Worm (Caenorhabditis elegans) whole organism, L2 larva: ENCODE data around the gene grl-18.

Experiments
- C34F6.9 ChIP-seq: fragments of 150-350 bp; optimal IDR thresholded peaks from 2 replicates; lab custom pipeline; 2014; ENCODE audit warnings: missing biosample characterization, missing genetic modification characterization
- R02D3.7 ChIP-seq: fragments of 150-350 bp; optimal IDR thresholded peaks from 2 replicates; lab custom pipeline; 2014; ENCODE audit warnings: missing biosample characterization, missing genetic modification characterization
- Y55F3AM.14 ChIP-seq: fragments of 200-800 bp; sonication (Bioruptor generic); optimal IDR thresholded peaks from 2 replicates; lab custom pipeline; 2018; ENCODE audit warnings: mild to moderate bottlenecking, missing genetic modification characterization, missing compliant biosample characterization
- ZK546.5 ChIP-seq: sonication (generic microtip); optimal IDR thresholded peaks from 2 replicates; lab custom pipeline; 2017; ENCODE audit warnings: missing biosample characterization, missing genetic modification characterization
- alr-1 ChIP-seq: fragments of 150-350 bp; optimal IDR thresholded peaks from 2 replicates; lab custom pipeline; 2014; ENCODE audit warnings: missing biosample characterization, missing genetic modification characterization
- aly-2 ChIP-seq: fragments of 150-350 bp; optimal IDR thresholded peaks from 2 replicates; lab custom pipeline; 2014; ENCODE audit warnings: missing biosample characterization, missing genetic modification characterization
- ama-1 ChIP-seq: fragments of 150-350 bp; optimal IDR thresholded peaks from 2 replicates; lab custom pipeline; 2018; ENCODE audit warnings: inconsistent platforms
- ceh-16 ChIP-seq: fragments of 150-350 bp; optimal IDR thresholded peaks from 2 replicates; lab custom pipeline; 2014; ENCODE audit warnings: missing biosample characterization, missing genetic modification characterization
- ceh-82 ChIP-seq: fragments of 150-350 bp; optimal IDR thresholded peaks from 2 replicates; lab custom pipeline; 2014; ENCODE audit warnings: missing biosample characterization, missing genetic modification characterization
- crh-2 ChIP-seq: sonication (generic microtip); optimal IDR thresholded peaks from 2 replicates; lab custom pipeline; 2017; ENCODE audit warnings: missing biosample characterization, missing genetic modification characterization
- dmd-4 ChIP-seq: sonication (generic microtip); optimal IDR thresholded peaks from 2 replicates; lab custom pipeline; 2017; ENCODE audit warnings: missing biosample characterization, missing genetic modification characterization
- egl-27 ChIP-seq: sonication (generic microtip); optimal IDR thresholded peaks from 3 replicates; lab custom pipeline; 2017; ENCODE audit warnings: missing biosample characterization, missing genetic modification reagents, missing genetic modification characterization
- elt-1 ChIP-seq: fragments of 150-350 bp; optimal IDR thresholded peaks from 2 replicates; lab custom pipeline; 2014; ENCODE audit warnings: missing biosample characterization, missing genetic modification characterization
- elt-3 ChIP-seq: sonication (generic microtip); optimal IDR thresholded peaks from 2 replicates; lab custom pipeline; 2017; ENCODE audit warnings: missing biosample characterization, missing genetic modification characterization
- fos-1 ChIP-seq: fragments of 150-350 bp; optimal IDR thresholded peaks from 2 replicates; lab custom pipeline; 2014; ENCODE audit warnings: missing biosample characterization, missing genetic modification characterization
- gmeb-1 ChIP-seq: fragments of 150-350 bp; optimal IDR thresholded peaks from 2 replicates; lab custom pipeline; 2014; ENCODE audit warnings: missing biosample characterization, missing genetic modification characterization
- lin-13 ChIP-seq: fragments of 150-350 bp; optimal IDR thresholded peaks from 2 replicates; lab custom pipeline; 2014; ENCODE audit warnings: missing biosample characterization, missing genetic modification reagents, missing genetic modification characterization
- lin-39 ChIP-seq: fragments of 150-350 bp; optimal IDR thresholded peaks from 2 replicates; lab custom pipeline; 2014; ENCODE audit warnings: missing biosample characterization, missing genetic modification reagents, missing genetic modification characterization
- lsy-2 ChIP-seq, 2 experiments: fragments of 150-350 bp in 1 of 2; sonication (generic microtip) in 1 of 2; optimal IDR thresholded peaks; 2 replicates each; lab custom pipeline; 2014 to 2017; ENCODE audit warnings: missing biosample characterization in 2 of 2, missing genetic modification characterization in 2 of 2
- mab-5 ChIP-seq: fragments of 150-350 bp; optimal IDR thresholded peaks from 2 replicates; lab custom pipeline; 2014; ENCODE audit warnings: missing biosample characterization, missing genetic modification characterization
- mdl-1 ChIP-seq, 2 experiments: fragments of 150-350 bp in 1 of 2; sonication (generic microtip) in 1 of 2; optimal IDR thresholded peaks; 2 replicates each; lab custom pipeline; 2017; ENCODE audit warnings: missing biosample characterization in 2 of 2, missing genetic modification characterization in 2 of 2
- nhr-10 ChIP-seq: sonication (generic microtip); optimal IDR thresholded peaks from 2 replicates; lab custom pipeline; 2017; ENCODE audit warnings: missing biosample characterization, missing genetic modification characterization
- nhr-11 ChIP-seq: fragments of 150-350 bp; optimal IDR thresholded peaks from 2 replicates; lab custom pipeline; 2014; ENCODE audit warnings: missing biosample characterization, missing genetic modification characterization
- nhr-12 ChIP-seq: fragments of 150-350 bp; optimal IDR thresholded peaks from 2 replicates; lab custom pipeline; 2014; ENCODE audit warnings: missing biosample characterization, missing genetic modification characterization
- nhr-21 ChIP-seq: fragments of 150-350 bp; optimal IDR thresholded peaks from 2 replicates; lab custom pipeline; 2014; ENCODE audit warnings: missing biosample characterization, missing genetic modification characterization
- nhr-237 ChIP-seq: fragments of 150-350 bp; optimal IDR thresholded peaks from 2 replicates; lab custom pipeline; 2014; ENCODE audit warnings: missing biosample characterization, missing genetic modification characterization
- nhr-25 ChIP-seq: fragments of 150-350 bp; sonication (generic microtip); optimal IDR thresholded peaks from 3 replicates; lab custom pipeline; 2014; ENCODE audit warnings: missing biosample characterization, missing genetic modification characterization
- nhr-6 ChIP-seq: fragments of 150-350 bp; optimal IDR thresholded peaks from 2 replicates; lab custom pipeline; 2014; ENCODE audit warnings: missing biosample characterization, missing genetic modification characterization
- nhr-77 ChIP-seq: fragments of 150-350 bp; optimal IDR thresholded peaks from 2 replicates; lab custom pipeline; 2014; ENCODE audit warnings: missing biosample characterization, missing genetic modification characterization
- peb-1 ChIP-seq: fragments of 150-350 bp; optimal IDR thresholded peaks from 2 replicates; lab custom pipeline; 2014; ENCODE audit warnings: missing biosample characterization, missing genetic modification characterization
- sem-4 ChIP-seq: fragments of 150-350 bp; optimal IDR thresholded peaks from 2 replicates; lab custom pipeline; 2014; ENCODE audit warnings: missing biosample characterization, missing genetic modification reagents, missing genetic modification characterization
- skn-1 ChIP-seq: sonication (generic microtip); optimal IDR thresholded peaks from 2 replicates; lab custom pipeline; 2017; ENCODE audit warnings: missing biosample characterization, missing genetic modification characterization
- sma-3 ChIP-seq: sonication (generic microtip); optimal IDR thresholded peaks from 2 replicates; lab custom pipeline; 2016; ENCODE audit warnings: missing genetic modification reagents, missing genetic modification characterization, missing compliant biosample characterization
- sma-9 ChIP-seq, 2 experiments: fragments of 150-350 bp in 1 of 2; sonication (generic microtip) in 1 of 2; optimal IDR thresholded peaks; 2 replicates each; lab custom pipeline; 2014 to 2016; ENCODE audit warnings: missing genetic modification characterization in 2 of 2, mild to moderate bottlenecking in 1 of 2, missing biosample characterization in 1 of 2, missing compliant biosample characterization in 1 of 2, missing genetic modification reagents in 1 of 2, moderate library complexity in 1 of 2
- snpc-4 ChIP-seq: fragments of 150-350 bp; optimal IDR thresholded peaks from 2 replicates; lab custom pipeline; 2014; ENCODE audit warnings: missing biosample characterization, missing genetic modification characterization
- unc-39 ChIP-seq: fragments of 150-350 bp; optimal IDR thresholded peaks from 2 replicates; lab custom pipeline; 2014; ENCODE audit warnings: missing biosample characterization, missing genetic modification characterization
- unc-55 ChIP-seq: fragments of 150-350 bp; sonication (generic microtip); optimal IDR thresholded peaks from 3 replicates; lab custom pipeline; 2014; ENCODE audit warnings: missing biosample characterization, missing genetic modification reagents, missing genetic modification characterization
- zag-1 ChIP-seq: fragments of 150-350 bp; optimal IDR thresholded peaks from 2 replicates; lab custom pipeline; 2014; ENCODE audit warnings: missing biosample characterization, missing genetic modification characterization
- ztf-1 ChIP-seq: fragments of 200-800 bp; sonication (Bioruptor generic); conservative IDR thresholded peaks from 2 replicates; pipeline ENCODE4 v1.3.6; 2022; ENCODE audit warnings: missing genetic modification characterization, missing compliant biosample characterization
- ztf-11 ChIP-seq: sonication (generic microtip); optimal IDR thresholded peaks from 2 replicates; lab custom pipeline; 2017; ENCODE audit warnings: missing biosample characterization, missing genetic modification characterization
- ztf-4 ChIP-seq: fragments of 150-350 bp; optimal IDR thresholded peaks from 2 replicates; lab custom pipeline; 2014; ENCODE audit warnings: missing biosample characterization, missing genetic modification characterization

Gene grl-18

DNA sequence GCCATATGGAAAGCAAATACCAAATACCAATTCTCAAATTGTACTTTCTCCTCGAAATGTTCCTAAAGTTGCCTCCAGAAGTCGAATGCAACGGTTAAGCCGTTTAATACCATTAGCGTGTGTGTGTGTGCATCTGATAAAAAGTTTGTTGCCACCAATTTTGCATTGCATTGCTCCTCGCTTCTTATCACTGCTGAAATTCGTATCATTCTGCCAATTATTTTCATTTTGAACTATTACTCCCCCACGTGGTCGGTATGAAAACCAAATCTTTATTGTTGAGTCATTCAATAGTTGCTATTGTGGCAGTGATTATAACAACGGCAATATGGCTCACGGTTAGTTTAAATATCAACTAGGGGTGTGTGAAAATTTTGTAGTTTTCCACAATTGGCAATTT is 1.5 kb upstream of the grl-18 start, which contains the start of gene T05C3.6:
T05C3.6 (plus strand) TSS at position 241 of the 400 bp plus-strand sequence.
- TF ChIP-seq nhr-10 (tag; lab: Kevin White, UChicago) (no peak), C34F6.9 (tag; lab: Kevin White, UChicago) (no peak), mab-5 (no peak), zag-1 (tag; lab: Kevin White, UChicago) (no peak), nhr-12 (tag; lab: Kevin White, UChicago) (no peak), elt-1 (no peak), aly-2 (tag; lab: Kevin White, UChicago) (no peak), R02D3.7 (tag; lab: Kevin White, UChicago) (no peak), elt-3 (no peak), skn-1 (tag; lab: Kevin White, UChicago) (no peak), gmeb-1 (tag; lab: Kevin White, UChicago) (peak; percentile 20), unc-55 (GFP tag; lab: Kevin White, UChicago) (no peak), lsy-2 (tag; optimal IDR thresholded peaks at IDR 0.05; lab: Kevin White, UChicago) (no peak), mdl-1 (tag; optimal IDR thresholded peaks at IDR 0.05; lab: Kevin White, UChicago) (no peak), fos-1 (peak; percentile 89), nhr-77 (tag; lab: Kevin White, UChicago) (no peak), ztf-4 (tag; lab: Kevin White, UChicago) (no peak), sma-9 (GFP tag; optimal IDR thresholded peaks at IDR 0.05; lab: Kevin White, UChicago) (no peak), sma-9 (tag; optimal IDR thresholded peaks at IDR 0.05; lab: Kevin White, UChicago) (no peak), Y55F3AM.14 (GFP tag; lab: Kevin White, UChicago) (no peak), nhr-21 (tag; lab: Kevin White, UChicago) (no peak), crh-2 (tag; lab: Kevin White, UChicago) (peak; percentile 28), nhr-6 (tag; lab: Kevin White, UChicago) (no peak), nhr-237 (tag; lab: Kevin White, UChicago) (no peak), peb-1 (no peak)

DNA sequence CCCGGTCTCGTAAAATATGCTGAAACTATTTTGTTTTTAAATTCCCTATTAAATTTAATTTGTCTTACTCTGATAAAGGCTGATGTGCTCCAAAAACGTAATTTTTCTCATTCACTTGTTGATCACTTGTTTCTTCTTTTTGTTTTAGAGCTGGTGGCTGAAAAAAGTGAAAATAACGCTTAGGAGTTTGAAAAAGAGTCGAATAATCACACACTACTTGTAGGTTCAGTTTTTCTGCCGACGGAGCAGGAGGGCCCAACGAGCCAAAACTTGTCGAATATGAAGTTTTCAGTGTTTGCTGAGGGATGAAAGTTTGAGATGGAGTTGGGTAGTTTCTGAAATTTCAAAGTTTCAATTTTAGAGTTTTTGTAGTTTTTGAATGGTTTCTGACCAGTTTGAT is 1.5 kb downstream of the grl-18 start:
- TF ChIP-seq alr-1 (tag; lab: Kevin White, UChicago) (no peak), ztf-1 (GFP tag; lab: Robert Waterston, UW) (no peak), nhr-21 (tag; lab: Kevin White, UChicago) (no peak), ztf-4 (tag; lab: Kevin White, UChicago) (no peak), zag-1 (tag; lab: Kevin White, UChicago) (no peak), sma-3 (GFP tag; lab: Kevin White, UChicago) (no peak), ceh-16 (no peak), R02D3.7 (tag; lab: Kevin White, UChicago) (no peak), aly-2 (tag; lab: Kevin White, UChicago) (no peak), gmeb-1 (tag; lab: Kevin White, UChicago) (no peak)

DNA sequence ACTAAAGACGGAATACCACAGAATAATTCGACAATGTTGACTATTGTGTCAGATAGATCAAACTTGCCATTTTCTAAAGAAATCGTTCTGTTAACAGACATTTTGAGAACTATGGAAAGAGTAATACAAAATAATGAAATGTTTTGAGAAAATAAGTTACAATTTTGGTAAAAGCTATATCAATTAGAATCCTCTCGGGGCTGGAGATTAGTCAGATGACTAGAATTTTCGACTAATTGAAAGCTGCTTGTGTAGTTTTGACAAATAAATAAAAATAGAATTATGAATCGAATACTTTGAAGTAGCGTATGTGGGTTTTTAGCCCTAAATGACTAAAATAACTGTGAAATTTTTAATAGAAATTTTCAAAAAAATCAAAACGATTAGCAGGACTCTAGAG is 3.8 kb downstream of the grl-18 start, which contains the start of gene srg-65:
srg-65 (minus strand) TSS at position 101 of the 400 bp plus-strand sequence.
- TF ChIP-seq ZK546.5: no peak
- no peak for TF ChIP-seq ztf-1 (GFP tag; lab: Robert Waterston, UW)
- TF ChIP-seq mab-5: no peak
- TF ChIP-seq lin-13: no peak
- no peak for TF ChIP-seq elt-1
- TF ChIP-seq nhr-11: no peak
- no peak for TF ChIP-seq sem-4 (tag; lab: Kevin White, UChicago)
- TF ChIP-seq ztf-11: no peak
- no peak for TF ChIP-seq lin-39 (tag; lab: Kevin White, UChicago)
- no peak for TF ChIP-seq Y55F3AM.14 (GFP tag; lab: Kevin White, UChicago)
- no peak for TF ChIP-seq unc-39 (tag; lab: Kevin White, UChicago)
- no peak for TF ChIP-seq dmd-4

DNA sequence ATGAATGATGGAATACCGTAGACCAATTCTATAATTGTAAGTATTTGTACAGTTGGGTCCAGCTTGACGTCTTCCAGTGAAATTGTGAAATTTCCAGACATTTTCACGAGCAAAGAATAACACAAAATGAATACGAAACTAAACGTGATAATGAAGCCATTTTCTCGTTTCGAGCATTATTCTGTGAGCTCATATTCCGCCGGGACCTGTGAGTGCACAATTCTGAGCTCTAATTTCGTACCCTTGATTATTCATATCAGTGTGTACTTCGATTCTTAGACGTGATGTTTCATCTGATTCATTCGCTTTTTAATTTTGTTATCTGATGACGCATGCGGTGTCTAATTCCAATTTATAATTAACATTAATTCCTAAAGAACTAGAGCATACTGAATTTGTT is 6.4 kb downstream of the grl-18 start, which contains the start of gene srg-66:
srg-66 (minus strand) TSS at position 101 of the 400 bp plus-strand sequence.
- TF ChIP-seq peb-1: no peak
- no peak for TF ChIP-seq egl-27 (tag; lab: Kevin White, UChicago)
- TF ChIP-seq crh-2 (tag; lab: Kevin White, UChicago): no peak
- no peak for TF ChIP-seq snpc-4
- no peak for TF ChIP-seq aly-2 (tag; lab: Kevin White, UChicago)
- TF ChIP-seq sem-4 (tag; lab: Kevin White, UChicago): no peak
- no peak for TF ChIP-seq ceh-82 (tag; lab: Kevin White, UChicago)
- TF ChIP-seq alr-1 (tag; lab: Kevin White, UChicago): no peak
- no peak for TF ChIP-seq nhr-25
- no peak for TF ChIP-seq ztf-1 (GFP tag; lab: Robert Waterston, UW)
- no peak for TF ChIP-seq mdl-1 (tag; optimal IDR thresholded peaks at IDR 0.05; lab: Kevin White, UChicago)
- no peak for TF ChIP-seq nhr-21 (tag; lab: Kevin White, UChicago)
- TF ChIP-seq skn-1 (tag; lab: Kevin White, UChicago): no peak
- TF ChIP-seq fos-1: no peak
- TF ChIP-seq ztf-11: no peak
- TF ChIP-seq nhr-10 (tag; lab: Kevin White, UChicago): no peak
- TF ChIP-seq ama-1 (lab: Kevin White, UChicago): no peak
